Worm (Caenorhabditis elegans) whole organism, L2 larva: ENCODE measurements around the gene F40F11.3.

Experiments
- egl-27 ChIP-seq: sonication (generic microtip); optimal IDR thresholded peaks from 3 replicates; lab custom pipeline; 2017; ENCODE audit warnings: missing biosample characterization, missing genetic modification reagents, missing genetic modification characterization
- lin-39 ChIP-seq: fragments of 150-350 bp; optimal IDR thresholded peaks from 2 replicates; lab custom pipeline; 2014; ENCODE audit warnings: missing biosample characterization, missing genetic modification reagents, missing genetic modification characterization
- ztf-11 ChIP-seq: sonication (generic microtip); optimal IDR thresholded peaks from 2 replicates; lab custom pipeline; 2017; ENCODE audit warnings: missing biosample characterization, missing genetic modification characterization

- TF ChIP-seq lin-39 = no peak
- TF ChIP-seq ztf-11 (tag; lab: Kevin White, UChicago) = no peak
- no peak for TF ChIP-seq egl-27
Measured at ce11 chrIV:11574331-11574730, 19.5 kb downstream of the F40F11.3 start.
